Worm (Caenorhabditis elegans) whole organism, young adult: Measurements from ENCODE around the gene tost-1.

ENCODE experiments used
- B0019.2 ChIP-seq: fragments of 200-800 bp; sonication (Bioruptor generic); conservative IDR thresholded peaks from 2 replicates; pipeline ENCODE4 v1.3.6; 2022; ENCODE audit warnings: missing genetic modification reagents, missing genetic modification characterization, missing compliant biosample characterization
- B0035.1 ChIP-seq: sonication (generic microtip); optimal IDR thresholded peaks from 2 replicates; lab custom pipeline; 2016; ENCODE audit warnings: missing genetic modification characterization, mild to moderate bottlenecking, missing compliant biosample characterization, missing genotype, missing genetic modification reagents
- B0336.3 ChIP-seq: fragments of 200-800 bp; sonication (Bioruptor generic); IDR thresholded peaks from 2 replicates; pipeline ENCODE4 v1.3.6; 2022; ENCODE audit warnings: missing genetic modification characterization, missing compliant biosample characterization
- D2030.7 ChIP-seq: fragments of 200-800 bp; sonication (Bioruptor generic); IDR thresholded peaks from 2 replicates; pipeline ENCODE4 v1.3.6; 2022; ENCODE audit warnings: missing genetic modification reagents, missing genetic modification characterization, missing compliant biosample characterization
- F22D6.2 ChIP-seq: sonication (generic microtip); optimal IDR thresholded peaks from 2 replicates; lab custom pipeline; 2016; ENCODE audit warnings: mild to moderate bottlenecking, missing genetic modification characterization, missing compliant biosample characterization
- F39B2.1 ChIP-seq: fragments of 200-800 bp; sonication (Bioruptor generic); IDR thresholded peaks from 2 replicates; pipeline ENCODE4 v1.3.6; 2022; ENCODE audit warnings: missing genetic modification reagents, missing genetic modification characterization, missing compliant biosample characterization
- F52B5.7 ChIP-seq: sonication (generic microtip); optimal IDR thresholded peaks from 2 replicates; lab custom pipeline; 2016; ENCODE audit warnings: mild to moderate bottlenecking, missing genetic modification characterization, missing compliant biosample characterization
- F55B11.4 ChIP-seq: sonication (generic microtip); optimal IDR thresholded peaks from 2 replicates; lab custom pipeline; 2016; ENCODE audit warnings: missing compliant biosample characterization, missing genetic modification characterization, borderline replicate concordance; ENCODE audit not compliant: insufficient read depth
- F57A8.1 ChIP-seq: fragments of 200-800 bp; sonication (Bioruptor generic); optimal IDR thresholded peaks from 2 replicates; lab custom pipeline; 2018; ENCODE audit warnings: mild to moderate bottlenecking, missing genetic modification characterization, moderate library complexity, missing compliant biosample characterization
- F57C9.4 ChIP-seq: sonication (generic microtip); optimal IDR thresholded peaks from 2 replicates; lab custom pipeline; 2017; ENCODE audit warnings: mild to moderate bottlenecking, missing genetic modification characterization, missing compliant biosample characterization
- K11D2.4 ChIP-seq: fragments of 200-800 bp; sonication (Bioruptor generic); IDR thresholded peaks from 2 replicates; pipeline ENCODE4 v1.3.6; 2022; ENCODE audit warnings: missing genetic modification reagents, missing genetic modification characterization, missing compliant biosample characterization
- Y67H2A.10 ChIP-seq: fragments of 200-800 bp; sonication (Bioruptor generic); conservative IDR thresholded peaks from 2 replicates; pipeline ENCODE4 v1.3.6; 2022; ENCODE audit warnings: missing genetic modification reagents, missing genetic modification characterization, missing compliant biosample characterization
- Y95B8A.8 ChIP-seq: fragments of 200-800 bp; sonication (Bioruptor generic); IDR thresholded peaks from 2 replicates; pipeline ENCODE4 v1.3.6; 2022; ENCODE audit warnings: missing genetic modification reagents, missing genetic modification characterization, missing compliant biosample characterization
- ZK185.1 ChIP-seq: sonication (generic microtip); optimal IDR thresholded peaks from 2 replicates; lab custom pipeline; 2016; ENCODE audit warnings: mild to moderate bottlenecking, missing genetic modification characterization, missing compliant biosample characterization; ENCODE audit not compliant: poor library complexity, severe bottlenecking
- ama-1 ChIP-seq, 3 experiments: fragments of 150-350 bp in 1 of 3; sonication (generic microtip) in 2 of 3; optimal IDR thresholded peaks; 2 replicates each; lab custom pipeline; 2014 to 2018; ENCODE audit warnings: missing biosample characterization in 2 of 3, missing genetic modification characterization in 2 of 3, missing genetic modification reagents in 2 of 3
- aptf-2 ChIP-seq: fragments of 200-800 bp; sonication (Bioruptor generic); conservative IDR thresholded peaks from 2 replicates; pipeline ENCODE4 v1.3.6; 2022; ENCODE audit warnings: missing genetic modification reagents, missing genetic modification characterization, missing compliant biosample characterization
- atf-7 ChIP-seq: sonication (generic microtip); optimal IDR thresholded peaks from 2 replicates; lab custom pipeline; 2017; ENCODE audit warnings: mild to moderate bottlenecking, missing genetic modification characterization, missing compliant biosample characterization
- attf-3 ChIP-seq: fragments of 200-800 bp; sonication (Bioruptor generic); conservative IDR thresholded peaks from 2 replicates; pipeline ENCODE4 v1.3.6; 2022; ENCODE audit warnings: missing genetic modification reagents, missing genetic modification characterization, missing compliant biosample characterization
- attf-6 ChIP-seq: fragments of 200-800 bp; sonication (Bioruptor generic); IDR thresholded peaks from 2 replicates; pipeline ENCODE4 v1.3.6; 2022; ENCODE audit warnings: missing genetic modification reagents, missing genetic modification characterization, missing compliant biosample characterization
- bed-1 ChIP-seq: fragments of 200-800 bp; sonication (Bioruptor generic); IDR thresholded peaks from 2 replicates; pipeline ENCODE4 v1.3.6; 2022; ENCODE audit warnings: missing genetic modification reagents, missing genetic modification characterization, missing compliant biosample characterization
- bed-2 ChIP-seq: fragments of 200-800 bp; sonication (Bioruptor generic); IDR thresholded peaks from 2 replicates; pipeline ENCODE4 v1.3.6; 2022; ENCODE audit warnings: missing genetic modification reagents, missing genetic modification characterization, missing compliant biosample characterization
- ceh-100 ChIP-seq: fragments of 200-800 bp; sonication (Bioruptor generic); IDR thresholded peaks from 2 replicates; pipeline ENCODE4 v1.3.6; 2022; ENCODE audit warnings: missing genetic modification reagents, missing genetic modification characterization, missing compliant biosample characterization
- ceh-27 ChIP-seq: fragments of 200-800 bp; sonication (Bioruptor generic); optimal IDR thresholded peaks from 2 replicates; lab custom pipeline; 2018; ENCODE audit warnings: mild to moderate bottlenecking, missing genetic modification characterization, moderate library complexity, missing compliant biosample characterization
- ceh-79 ChIP-seq: sonication (generic microtip); optimal IDR thresholded peaks from 2 replicates; lab custom pipeline; 2017; ENCODE audit warnings: mild to moderate bottlenecking, missing genetic modification characterization, missing compliant biosample characterization
- chd-7 ChIP-seq: sonication (generic microtip); optimal IDR thresholded peaks from 2 replicates; lab custom pipeline; 2016; ENCODE audit warnings: mild to moderate bottlenecking, missing genetic modification characterization, moderate library complexity, missing compliant biosample characterization
- die-1 ChIP-seq: sonication (generic microtip); optimal IDR thresholded peaks from 2 replicates; lab custom pipeline; 2016; ENCODE audit warnings: missing genotype, mild to moderate bottlenecking, missing genetic modification characterization, missing compliant biosample characterization
- efl-1 ChIP-seq: fragments of 150-350 bp; optimal IDR thresholded peaks from 2 replicates; lab custom pipeline; 2014; ENCODE audit warnings: missing biosample characterization, missing genetic modification reagents, missing genetic modification characterization
- egrh-3 ChIP-seq: fragments of 200-800 bp; sonication (Bioruptor generic); IDR thresholded peaks from 2 replicates; pipeline ENCODE4 v1.3.6; 2022; ENCODE audit warnings: missing genetic modification reagents, missing genetic modification characterization, missing compliant biosample characterization
- hlh-12 ChIP-seq: sonication (generic microtip); optimal IDR thresholded peaks from 2 replicates; lab custom pipeline; 2016; ENCODE audit warnings: missing genetic modification characterization, missing compliant biosample characterization
- let-526 ChIP-seq: fragments of 200-800 bp; sonication (Bioruptor generic); IDR thresholded peaks from 2 replicates; pipeline ENCODE4 v1.3.6; 2022; ENCODE audit warnings: missing genetic modification reagents, missing genetic modification characterization, missing compliant biosample characterization
- lin-54 ChIP-seq: fragments of 200-800 bp; sonication (Bioruptor generic); optimal IDR thresholded peaks from 2 replicates; lab custom pipeline; 2018; ENCODE audit warnings: mild to moderate bottlenecking, missing genetic modification characterization, missing compliant biosample characterization
- lsl-1 ChIP-seq: fragments of 200-800 bp; sonication (Bioruptor generic); optimal IDR thresholded peaks from 2 replicates; lab custom pipeline; 2018; ENCODE audit warnings: mild to moderate bottlenecking, missing genetic modification characterization, moderate library complexity, missing compliant biosample characterization
- madf-10 ChIP-seq: sonication (generic microtip); optimal IDR thresholded peaks from 2 replicates; lab custom pipeline; 2016; ENCODE audit warnings: mild to moderate bottlenecking, missing genetic modification characterization, missing compliant biosample characterization
- madf-3 ChIP-seq: fragments of 200-800 bp; sonication (Bioruptor generic); IDR thresholded peaks from 2 replicates; pipeline ENCODE4 v1.3.6; 2022; ENCODE audit warnings: missing genetic modification reagents, missing genetic modification characterization, missing compliant biosample characterization
- madf-6 ChIP-seq: fragments of 200-800 bp; sonication (Bioruptor generic); IDR thresholded peaks from 2 replicates; pipeline ENCODE4 v1.3.6; 2022; ENCODE audit warnings: missing genetic modification reagents, missing genetic modification characterization, missing compliant biosample characterization
- madf-8 ChIP-seq: fragments of 200-800 bp; sonication (Bioruptor generic); conservative IDR thresholded peaks from 2 replicates; pipeline ENCODE4 v1.3.6; 2022; ENCODE audit warnings: missing genetic modification reagents, missing genetic modification characterization, missing compliant biosample characterization
- nfya-2 ChIP-seq: fragments of 200-800 bp; sonication (Bioruptor generic); IDR thresholded peaks from 2 replicates; pipeline ENCODE4 v1.3.6; 2022; ENCODE audit warnings: missing genetic modification reagents, missing genetic modification characterization, missing compliant biosample characterization
- nhr-120 ChIP-seq: fragments of 200-800 bp; sonication (Bioruptor generic); IDR thresholded peaks from 2 replicates; pipeline ENCODE4 v1.3.6; 2022; ENCODE audit warnings: missing genetic modification characterization, missing compliant biosample characterization
- nhr-27 ChIP-seq: fragments of 200-800 bp; sonication (Bioruptor generic); optimal IDR thresholded peaks from 2 replicates; lab custom pipeline; 2018; ENCODE audit warnings: mild to moderate bottlenecking, missing genetic modification characterization, moderate library complexity, missing compliant biosample characterization
- snpc-3.4 ChIP-seq: sonication (generic microtip); optimal IDR thresholded peaks from 2 replicates; lab custom pipeline; 2017; ENCODE audit warnings: missing genetic modification characterization, mild to moderate bottlenecking, missing compliant biosample characterization, antibody characterized with exemption, moderate library complexity, missing genotype, missing genetic modification reagents
- sptf-2 ChIP-seq: fragments of 200-800 bp; sonication (Bioruptor generic); optimal IDR thresholded peaks from 2 replicates; lab custom pipeline; 2018; ENCODE audit warnings: mild to moderate bottlenecking, missing genetic modification characterization, missing compliant biosample characterization
- tbp1 ChIP-seq: fragments of 200-800 bp; sonication (Bioruptor generic); optimal IDR thresholded peaks from 2 replicates; lab custom pipeline; 2018; ENCODE audit warnings: mild to moderate bottlenecking, missing genetic modification characterization, missing compliant biosample characterization
- tlf-1 ChIP-seq: fragments of 200-800 bp; sonication (Bioruptor generic); optimal IDR thresholded peaks from 2 replicates; lab custom pipeline; 2018; ENCODE audit warnings: mild to moderate bottlenecking, missing genetic modification characterization, missing compliant biosample characterization
- unc-62 ChIP-seq: fragments of 150-350 bp; optimal IDR thresholded peaks from 2 replicates; lab custom pipeline; 2014; ENCODE audit warnings: missing biosample characterization, missing genetic modification reagents, missing genetic modification characterization
- zim-3 ChIP-seq: sonication (generic microtip); optimal IDR thresholded peaks from 2 replicates; lab custom pipeline; 2017; ENCODE audit warnings: mild to moderate bottlenecking, missing genetic modification characterization, moderate library complexity, missing compliant biosample characterization
- ztf-18 ChIP-seq: sonication (generic microtip); optimal IDR thresholded peaks from 2 replicates; lab custom pipeline; 2016; ENCODE audit warnings: missing genotype, mild to moderate bottlenecking, missing genetic modification characterization, missing compliant biosample characterization
- ztf-22 ChIP-seq: fragments of 200-800 bp; sonication (Bioruptor generic); optimal IDR thresholded peaks from 2 replicates; lab custom pipeline; 2018; ENCODE audit warnings: mild to moderate bottlenecking, missing genetic modification characterization, moderate library complexity, missing compliant biosample characterization
- ztf-28 ChIP-seq: fragments of 200-800 bp; sonication (Bioruptor generic); IDR thresholded peaks from 2 replicates; pipeline ENCODE4 v1.3.6; 2022; ENCODE audit warnings: missing genetic modification reagents, missing genetic modification characterization, missing compliant biosample characterization
- ztf-6 ChIP-seq: fragments of 200-800 bp; sonication (Bioruptor generic); IDR thresholded peaks from 2 replicates; pipeline ENCODE4 v1.3.6; 2022; ENCODE audit warnings: missing genetic modification reagents, missing genetic modification characterization, missing compliant biosample characterization

tost-1 gene

DNA sequence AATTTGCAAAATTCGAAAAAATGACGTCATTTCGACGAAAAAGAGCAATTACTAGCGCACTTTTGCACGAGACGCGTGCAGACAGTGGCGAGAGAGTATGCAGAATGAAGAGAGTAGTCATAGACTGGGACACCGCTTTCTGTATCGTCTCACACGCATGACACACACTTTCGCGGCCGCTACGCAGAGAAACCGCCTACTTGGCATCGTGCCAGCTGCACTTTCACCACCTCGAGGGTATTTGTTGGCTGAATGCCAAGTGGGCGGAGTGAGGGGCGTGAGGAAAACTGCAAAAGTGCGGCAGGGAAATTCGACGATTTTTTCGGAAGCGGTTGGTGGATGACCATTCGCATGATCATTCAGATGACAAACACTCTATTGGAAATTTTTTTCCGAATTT, 21.6 kb upstream of the tost-1 start (continued):
- peak; percentile 66 for TF ChIP-seq efl-1
- TF ChIP-seq die-1 = peak; percentile 91
- TF ChIP-seq Y95B8A.8 (GFP tag; lab: Robert Waterston, UW) = peak; percentile 96
- no peak for TF ChIP-seq F39B2.1
- peak; percentile 49 for TF ChIP-seq lsl-1 (GFP tag; lab: Kevin White, UChicago)
- TF ChIP-seq ztf-22 (GFP tag; lab: Kevin White, UChicago) = peak; percentile 99
- TF ChIP-seq madf-8 (GFP tag; lab: Robert Waterston, UW) = peak; percentile 47
- TF ChIP-seq attf-6 (GFP tag; lab: Robert Waterston, UW) = 0 out of 2 replicates have a peak, but pooled peaks have one; percentile 62
- TF ChIP-seq ceh-100 (GFP tag; lab: Robert Waterston, UW) = peak; percentile 90
- TF ChIP-seq lin-54 (GFP tag; lab: Kevin White, UChicago) = peak; percentile 96
- TF ChIP-seq tbp1 = peak; percentile 77
- TF ChIP-seq chd-7 (tag; lab: Kevin White, UChicago) = peak; percentile 100
- TF ChIP-seq madf-3 (GFP tag; lab: Robert Waterston, UW) = peak; percentile 95
- peak; percentile 77 for TF ChIP-seq unc-62 (GFP tag; lab: Kevin White, UChicago)
- TF ChIP-seq snpc-3.4 = no peak
- no peak for TF ChIP-seq hlh-12 (tag; lab: Kevin White, UChicago)
- peak; percentile 58 for TF ChIP-seq F57C9.4 (tag; lab: Kevin White, UChicago)
- peak; percentile 70 for TF ChIP-seq egrh-3 (GFP tag; lab: Robert Waterston, UW)
- peak; percentile 73; the same call in 1 of the 2 replicates for TF ChIP-seq aptf-2
- no peak for TF ChIP-seq ama-1 (optimal IDR thresholded peaks at IDR 0.05; lab: Kevin White, UChicago)
- no peak for TF ChIP-seq ama-1 (GFP tag; optimal IDR thresholded peaks at IDR 0.05; lab: Kevin White, UChicago)
- TF ChIP-seq nfya-2 (GFP tag; lab: Robert Waterston, UW) = no peak
- peak; percentile 80 for TF ChIP-seq nhr-27 (tag; lab: Kevin White, UChicago)
- TF ChIP-seq bed-1 (GFP tag; lab: Robert Waterston, UW) = peak; percentile 86; the same call in 1 of the 2 replicates
- peak; percentile 64 for TF ChIP-seq zim-3 (tag; lab: Kevin White, UChicago)
- peak; percentile 98 for TF ChIP-seq tlf-1 (GFP tag; lab: Kevin White, UChicago)
- TF ChIP-seq F52B5.7 (tag; lab: Kevin White, UChicago) = peak; percentile 95
- no peak for TF ChIP-seq nhr-120 (GFP tag; lab: Robert Waterston, UW)
- peak; percentile 99 for TF ChIP-seq let-526 (GFP tag; lab: Robert Waterston, UW)
- peak; percentile 100 for TF ChIP-seq B0336.3 (GFP tag; lab: Robert Waterston, UW)
- no peak for TF ChIP-seq F55B11.4 (tag; lab: Kevin White, UChicago)
- peak; percentile 93 for TF ChIP-seq ceh-79 (tag; lab: Kevin White, UChicago)
- peak; percentile 71 for TF ChIP-seq B0019.2 (GFP tag; lab: Robert Waterston, UW)
- peak; percentile 96 for TF ChIP-seq ztf-6 (GFP tag; lab: Robert Waterston, UW)
- peak; percentile 87 for TF ChIP-seq ztf-18 (tag; lab: Kevin White, UChicago)
- TF ChIP-seq D2030.7 (GFP tag; lab: Robert Waterston, UW) = peak; percentile 41
- TF ChIP-seq bed-2 = peak; percentile 86
- TF ChIP-seq ZK185.1 (tag; lab: Kevin White, UChicago) = peak; percentile 96
- peak; percentile 93 for TF ChIP-seq B0035.1 (tag; lab: Kevin White, UChicago)
- TF ChIP-seq madf-6 (GFP tag; lab: Robert Waterston, UW) = peak; percentile 78
- TF ChIP-seq Y67H2A.10 (GFP tag; lab: Robert Waterston, UW) = peak; percentile 89
- TF ChIP-seq attf-3 (GFP tag; lab: Robert Waterston, UW) = peak; percentile 76
- peak; percentile 100 for TF ChIP-seq atf-7
- peak; percentile 86 for TF ChIP-seq ztf-28 (GFP tag; lab: Robert Waterston, UW)
- TF ChIP-seq sptf-2 = peak; percentile 58
- TF ChIP-seq K11D2.4 (GFP tag; lab: Robert Waterston, UW) = peak; percentile 98
- TF ChIP-seq madf-10 (tag; lab: Kevin White, UChicago) = peak; percentile 95
- TF ChIP-seq ceh-27 (GFP tag; lab: Kevin White, UChicago) = peak; percentile 100
- peak; percentile 93 for TF ChIP-seq F22D6.2
- TF ChIP-seq F57A8.1 (GFP tag; lab: Kevin White, UChicago) = peak; percentile 22
